Worm (Caenorhabditis elegans) whole organism, mixed stage, embryonic: ENCODE results near the gene F22D3.4.

Experiments
- M03D4.4 ChIP-seq: sonication (generic microtip); optimal IDR thresholded peaks from 2 replicates; lab custom pipeline; 2017; ENCODE audit warnings: mild to moderate bottlenecking, missing genetic modification characterization, missing compliant biosample characterization
- ces-1 ChIP-seq: fragments of 150-350 bp; optimal IDR thresholded peaks from 2 replicates; lab custom pipeline; 2014; ENCODE audit warnings: missing biosample characterization, missing genetic modification reagents, missing genetic modification characterization
- elt-3 ChIP-seq: fragments of 150-350 bp; optimal IDR thresholded peaks from 2 replicates; lab custom pipeline; 2014; ENCODE audit warnings: missing biosample characterization, missing genetic modification characterization
- lin-13 ChIP-seq: fragments of 150-350 bp; optimal IDR thresholded peaks from 2 replicates; lab custom pipeline; 2014; ENCODE audit warnings: missing biosample characterization, missing genetic modification characterization
- pha-4 ChIP-seq: fragments of 150-350 bp; optimal IDR thresholded peaks from 2 replicates; lab custom pipeline; 2018; ENCODE audit warnings: missing biosample characterization, missing genetic modification reagents, missing genetic modification characterization
- tbx-8 ChIP-seq: fragments of 200-800 bp; sonication (Bioruptor generic); optimal IDR thresholded peaks from 2 replicates; lab custom pipeline; 2018; ENCODE audit warnings: mild to moderate bottlenecking, missing genetic modification characterization, moderate library complexity, missing compliant biosample characterization
- unc-62 ChIP-seq: fragments of 150-350 bp; optimal IDR thresholded peaks from 2 replicates; lab custom pipeline; 2014; ENCODE audit warnings: missing biosample characterization, missing genetic modification reagents, missing genetic modification characterization
- ztf-11 ChIP-seq: fragments of 150-350 bp; optimal IDR thresholded peaks from 2 replicates; lab custom pipeline; 2014; ENCODE audit warnings: missing biosample characterization, missing genetic modification characterization

DNA sequence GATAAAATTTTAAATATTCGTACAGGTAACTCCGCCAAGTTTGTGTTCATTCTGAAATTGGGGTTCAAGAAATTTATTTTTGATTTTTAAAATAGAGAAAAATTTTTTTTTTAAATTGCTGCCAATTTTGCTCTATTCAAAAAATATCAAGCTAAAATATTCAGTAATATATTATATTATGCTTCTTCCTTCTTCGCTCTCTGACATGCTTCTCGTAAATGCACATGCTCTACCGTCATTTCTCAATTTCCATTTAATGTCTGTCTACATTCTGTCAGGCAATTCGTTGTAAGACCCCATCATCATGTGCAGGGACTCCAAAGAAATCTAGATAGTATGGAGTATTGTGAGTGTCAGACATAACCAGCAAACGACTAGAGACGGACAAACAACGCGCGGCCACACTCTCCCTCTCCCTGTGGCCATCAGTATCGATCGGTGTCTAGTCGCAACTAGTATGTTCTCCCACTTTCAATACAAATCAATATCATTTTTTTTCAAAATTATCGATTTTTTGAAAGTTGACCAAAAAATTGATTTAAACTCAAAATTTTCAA is 23.9 kb upstream of the F22D3.4 start, which contains the start of the genes malt-1 and ceh-38:
- peak; percentile 37 for TF ChIP-seq lin-13 (tag; lab: Kevin White, UChicago)
- peak; percentile 90 for TF ChIP-seq unc-62 (GFP tag; lab: Kevin White, UChicago)
- TF ChIP-seq ztf-11 (tag; lab: Kevin White, UChicago): peak; percentile 31
- no peak for TF ChIP-seq tbx-8 (GFP tag; lab: Kevin White, UChicago)
- TF ChIP-seq M03D4.4: peak; percentile 4
- peak; percentile 92 for TF ChIP-seq ces-1 (GFP tag; lab: Kevin White, UChicago)
- TF ChIP-seq pha-4: peak; percentile 94
- no peak for TF ChIP-seq elt-3 (tag; lab: Kevin White, UChicago)
